Worm (Caenorhabditis elegans) whole organism, early embryonic: ENCODE data around the gene fbxc-49.

Experiments
- F13C5.2 ChIP-seq: sonication (generic microtip); optimal IDR thresholded peaks from 2 replicates; lab custom pipeline; 2017; ENCODE audit warnings: mild to moderate bottlenecking, missing genetic modification characterization, inconsistent platforms, missing compliant biosample characterization
- aly-1 ChIP-seq: sonication (generic microtip); optimal IDR thresholded peaks from 2 replicates; lab custom pipeline; 2016; ENCODE audit warnings: missing genetic modification characterization, missing compliant biosample characterization
- ama-1 ChIP-seq: fragments of 150-350 bp; optimal IDR thresholded peaks from 2 replicates; lab custom pipeline; 2014
- ceh-13 ChIP-seq: fragments of 200-800 bp; sonication (Bioruptor generic); optimal IDR thresholded peaks from 2 replicates; lab custom pipeline; 2018; ENCODE audit warnings: mild to moderate bottlenecking, missing genetic modification characterization, missing compliant biosample characterization
- ceh-36 ChIP-seq: sonication (generic microtip); optimal IDR thresholded peaks from 2 replicates; lab custom pipeline; 2016; ENCODE audit warnings: missing genetic modification characterization, inconsistent platforms, missing compliant biosample characterization
- flt-1 ChIP-seq: fragments of 200-800 bp; sonication (Bioruptor generic); IDR thresholded peaks from 2 replicates; pipeline ENCODE4 v1.3.6; 2022; ENCODE audit warnings: missing genetic modification characterization, missing compliant biosample characterization
- hnd-1 ChIP-seq: sonication (generic microtip); optimal IDR thresholded peaks from 2 replicates; lab custom pipeline; 2016; ENCODE audit warnings: missing genetic modification characterization, missing compliant biosample characterization
- pes-1 ChIP-seq: fragments of 200-800 bp; sonication (Bioruptor generic); IDR thresholded peaks from 2 replicates; pipeline ENCODE4 v1.3.6; 2022; ENCODE audit warnings: missing genetic modification reagents, missing genetic modification characterization, missing compliant biosample characterization
- scrt-1 ChIP-seq: fragments of 200-800 bp; sonication (Bioruptor generic); IDR thresholded peaks from 2 replicates; pipeline ENCODE4 v1.3.6; 2022; ENCODE audit warnings: missing genetic modification characterization, missing compliant biosample characterization
- tbx-11 ChIP-seq: fragments of 200-800 bp; sonication (Bioruptor generic); IDR thresholded peaks from 2 replicates; pipeline ENCODE4 v1.3.6; 2022; ENCODE audit warnings: missing genetic modification characterization, missing compliant biosample characterization
- tbx-37 ChIP-seq: fragments of 200-800 bp; sonication (Bioruptor generic); conservative IDR thresholded peaks from 2 replicates; pipeline ENCODE4 v1.3.6; 2022; ENCODE audit warnings: missing genetic modification reagents, missing genetic modification characterization, missing compliant biosample characterization

DNA sequence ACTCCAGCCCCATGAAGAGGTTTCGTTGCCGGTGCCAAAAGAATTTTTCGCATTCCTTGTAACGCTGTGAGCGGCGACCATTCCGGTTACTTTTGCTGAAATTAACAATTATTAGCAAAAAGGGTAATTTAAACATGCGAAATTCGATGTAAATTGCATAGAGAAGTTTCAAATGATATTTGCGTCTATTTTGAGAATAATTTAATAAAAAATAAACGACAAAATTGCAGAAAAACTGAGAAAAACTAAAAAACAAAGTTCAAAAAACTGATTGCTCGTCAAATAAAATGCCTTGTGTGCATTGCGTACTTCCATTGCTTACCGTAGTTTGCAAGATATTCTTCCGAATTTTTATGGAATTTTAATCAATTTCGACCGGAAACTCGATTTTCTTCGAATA lies 38.4 kb upstream of the fbxc-49 start, which contains the start of gene bath-24:
- TF ChIP-seq ama-1 (lab: Kevin White, UChicago) (no peak), ceh-13 (no peak), tbx-11 (GFP tag; lab: Robert Waterston, UW) (no peak), aly-1 (tag; lab: Kevin White, UChicago) (no peak), tbx-37 (GFP tag; lab: Robert Waterston, UW) (no peak), flt-1 (GFP tag; lab: Robert Waterston, UW) (no peak), ceh-36 (no peak), F13C5.2 (tag; lab: Kevin White, UChicago) (no peak), pes-1 (GFP tag; lab: Robert Waterston, UW) (no peak), scrt-1 (no peak), hnd-1 (tag; lab: Kevin White, UChicago) (no peak)
